Worm (Caenorhabditis elegans) whole organism, early embryonic: ENCODE data around the gene F56H11.2.

Experiments
- ama-1 ChIP-seq: fragments of 150-350 bp; optimal IDR thresholded peaks from 2 replicates; lab custom pipeline; 2014
- ceh-13 ChIP-seq: fragments of 200-800 bp; sonication (Bioruptor generic); optimal IDR thresholded peaks from 2 replicates; lab custom pipeline; 2018; ENCODE audit warnings: mild to moderate bottlenecking, missing genetic modification characterization, missing compliant biosample characterization
- ets-7 ChIP-seq: sonication (generic microtip); optimal IDR thresholded peaks from 2 replicates; lab custom pipeline; 2016; ENCODE audit warnings: missing genotype, missing genetic modification characterization, missing compliant biosample characterization
- hmg-4 ChIP-seq: fragments of 200-800 bp; sonication (Bioruptor generic); optimal IDR thresholded peaks from 2 replicates; lab custom pipeline; 2018; ENCODE audit warnings: mild to moderate bottlenecking, missing genetic modification characterization, missing compliant biosample characterization
- hnd-1 ChIP-seq: sonication (generic microtip); optimal IDR thresholded peaks from 2 replicates; lab custom pipeline; 2016; ENCODE audit warnings: missing genetic modification characterization, missing compliant biosample characterization
- scrt-1 ChIP-seq: fragments of 200-800 bp; sonication (Bioruptor generic); IDR thresholded peaks from 2 replicates; pipeline ENCODE4 v1.3.6; 2022; ENCODE audit warnings: missing genetic modification characterization, missing compliant biosample characterization

DNA sequence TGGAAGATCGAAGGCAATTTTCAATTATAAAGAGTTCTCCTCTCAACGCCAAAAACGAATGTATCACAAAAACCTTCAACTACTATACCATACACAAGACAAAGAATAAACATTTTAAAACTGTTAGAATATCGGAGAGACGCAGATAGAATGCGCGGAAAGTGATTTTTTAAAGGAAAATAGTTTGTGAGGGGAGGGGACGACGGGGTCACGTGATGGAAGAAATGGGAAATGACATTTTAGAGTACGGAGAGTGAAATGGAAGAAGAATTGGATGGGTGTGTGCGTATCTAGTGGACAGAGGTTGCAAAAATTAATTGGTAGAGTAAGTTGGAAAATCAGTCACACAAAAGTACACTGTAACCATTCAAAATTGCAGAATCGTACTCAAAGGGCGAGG lies 1.4 kb upstream of the F56H11.2 start:
- TF ChIP-seq scrt-1 (GFP tag; lab: Robert Waterston, UW): no peak
- no peak for TF ChIP-seq ets-7
- TF ChIP-seq hmg-4: no peak
- no peak for TF ChIP-seq ceh-13 (GFP tag; lab: Kevin White, UChicago)
- TF ChIP-seq ama-1 (lab: Kevin White, UChicago): no peak
- TF ChIP-seq hnd-1 (tag; lab: Kevin White, UChicago): no peak
